Worm (Caenorhabditis elegans) whole organism, mixed stage, embryonic: ENCODE measurements around the gene Y60C6A.1.

Experiments used
- nhr-76 ChIP-seq: sonication (generic microtip); optimal IDR thresholded peaks from 2 replicates; lab custom pipeline; 2017; ENCODE audit warnings: missing biosample characterization, missing genetic modification characterization
- pha-4 ChIP-seq: fragments of 150-350 bp; optimal IDR thresholded peaks from 2 replicates; lab custom pipeline; 2018; ENCODE audit warnings: missing biosample characterization, missing genetic modification reagents, missing genetic modification characterization

- no peak for TF ChIP-seq nhr-76 (tag; lab: Kevin White, UChicago)
- TF ChIP-seq pha-4 (tag; lab: Kevin White, UChicago) = no peak
Measured at ce11 chrV:4788823-4789222, 5.4 kb downstream of the Y60C6A.1 start, which contains the start of gene R02F11.10.
